Worm (Caenorhabditis elegans) whole organism, mixed stage, embryonic: ENCODE data around the gene M04B2.4.

Source experiments
- blmp-1 ChIP-seq: fragments of 150-350 bp; optimal IDR thresholded peaks from 2 replicates; lab custom pipeline; 2014; ENCODE audit warnings: missing biosample characterization, missing genetic modification characterization
- ceh-83 ChIP-seq: fragments of 200-800 bp; sonication (Bioruptor generic); optimal IDR thresholded peaks from 2 replicates; lab custom pipeline; 2018; ENCODE audit warnings: mild to moderate bottlenecking, missing genetic modification characterization, missing compliant biosample characterization
- flh-1 ChIP-seq: fragments of 200-800 bp; sonication (Bioruptor generic); optimal IDR thresholded peaks from 2 replicates; lab custom pipeline; 2018; ENCODE audit warnings: mild to moderate bottlenecking, missing genetic modification characterization, moderate library complexity, missing compliant biosample characterization
- ham-2 ChIP-seq: fragments of 200-800 bp; sonication (Bioruptor generic); optimal IDR thresholded peaks from 2 replicates; lab custom pipeline; 2018; ENCODE audit warnings: mild to moderate bottlenecking, missing genetic modification characterization, missing compliant biosample characterization
- hlh-1 ChIP-seq: fragments of 150-350 bp; optimal IDR thresholded peaks from 2 replicates; lab custom pipeline; 2014; ENCODE audit warnings: missing biosample characterization, missing genetic modification reagents, missing genetic modification characterization
- lin-13 ChIP-seq: fragments of 150-350 bp; optimal IDR thresholded peaks from 2 replicates; lab custom pipeline; 2014; ENCODE audit warnings: missing biosample characterization, missing genetic modification characterization
- lin-32 ChIP-seq: fragments of 200-800 bp; sonication (Bioruptor generic); optimal IDR thresholded peaks from 2 replicates; lab custom pipeline; 2018; ENCODE audit warnings: mild to moderate bottlenecking, missing genetic modification characterization, missing compliant biosample characterization
- nhr-12 ChIP-seq: fragments of 150-350 bp; optimal IDR thresholded peaks from 2 replicates; lab custom pipeline; 2014; ENCODE audit warnings: missing biosample characterization, missing genetic modification characterization
- nhr-28 ChIP-seq: fragments of 150-350 bp; optimal IDR thresholded peaks from 2 replicates; lab custom pipeline; 2014; ENCODE audit warnings: missing biosample characterization, missing genetic modification characterization
- pha-4 ChIP-seq: fragments of 150-350 bp; optimal IDR thresholded peaks from 2 replicates; lab custom pipeline; 2018; ENCODE audit warnings: missing biosample characterization, missing genetic modification reagents, missing genetic modification characterization
- snpc-4 ChIP-seq: fragments of 150-350 bp; optimal IDR thresholded peaks from 2 replicates; lab custom pipeline; 2014; ENCODE audit warnings: missing biosample characterization, missing genetic modification characterization
- sptf-1 ChIP-seq: sonication (generic microtip); optimal IDR thresholded peaks from 2 replicates; lab custom pipeline; 2017; ENCODE audit warnings: mild to moderate bottlenecking, missing genetic modification characterization, moderate library complexity, missing compliant biosample characterization
- unc-62 ChIP-seq: fragments of 150-350 bp; optimal IDR thresholded peaks from 2 replicates; lab custom pipeline; 2014; ENCODE audit warnings: missing biosample characterization, missing genetic modification reagents, missing genetic modification characterization
- ztf-11 ChIP-seq: fragments of 150-350 bp; optimal IDR thresholded peaks from 2 replicates; lab custom pipeline; 2014; ENCODE audit warnings: missing biosample characterization, missing genetic modification characterization

- TF ChIP-seq unc-62 (no peak), blmp-1 (no peak), ztf-11 (tag; lab: Kevin White, UChicago) (no peak), snpc-4 (tag; lab: Kevin White, UChicago) (no peak), lin-32 (GFP tag; lab: Kevin White, UChicago) (no peak), flh-1 (GFP tag; lab: Kevin White, UChicago) (no peak), pha-4 (tag; lab: Kevin White, UChicago) (no peak), nhr-12 (tag; lab: Kevin White, UChicago) (no peak), nhr-28 (tag; lab: Kevin White, UChicago) (no peak), ceh-83 (no peak), lin-13 (tag; lab: Kevin White, UChicago) (no peak), ham-2 (GFP tag; lab: Kevin White, UChicago) (no peak), hlh-1 (tag; lab: Kevin White, UChicago) (no peak), sptf-1 (tag; lab: Kevin White, UChicago) (no peak)
These were observed 42.3 kb upstream of the M04B2.4 start for ce11 chrIV:11563090-11563489.
